Fruit fly (Drosophila melanogaster): ENCODE results near the gene Gbeta13F.

Gene Gbeta13F

dm6 chrX:15887247-15887616, 27.3 kb downstream of the Gbeta13F start, which contains the start of gene tay (continued):
- peak; percentile 74 for TF ChIP-seq CG12659 (GFP tag; optimal IDR thresholded peaks at IDR 0.05)
- TF ChIP-seq CG14965 (GFP tag; optimal IDR thresholded peaks at IDR 0.05; ENCODE audit: borderline replicate concordance) = no peak
- TF ChIP-seq stc (GFP tag; IDR thresholded peaks at IDR 0.05) = no peak
- TF ChIP-seq CG15479 (GFP tag; optimal IDR thresholded peaks at IDR 0.05) = no peak
- TF ChIP-seq CG10979 (tag; optimal IDR thresholded peaks at IDR 0.05) = no peak
- TF ChIP-seq Nf-YC (tag; optimal IDR thresholded peaks at IDR 0.05) = no peak
- no peak for TF ChIP-seq Six4 (GFP tag; optimal IDR thresholded peaks at IDR 0.05)
- TF ChIP-seq Awh (GFP tag; IDR thresholded peaks at IDR 0.05) = no peak
- TF ChIP-seq pros (GFP tag; optimal IDR thresholded peaks at IDR 0.05) = no peak
- no peak for TF ChIP-seq mirr (GFP tag; optimal IDR thresholded peaks at IDR 0.05)
- no peak for TF ChIP-seq en (GFP tag; optimal IDR thresholded peaks at IDR 0.05)
- TF ChIP-seq CG12391 (tag; optimal IDR thresholded peaks at IDR 0.05) = no peak
- TF ChIP-seq oc (tag; optimal IDR thresholded peaks at IDR 0.05) = no peak
- TF ChIP-seq Taf1 (GFP tag; IDR thresholded peaks at IDR 0.05) = no peak
- TF ChIP-seq CG8924 (tag; optimal IDR thresholded peaks at IDR 0.05) = no peak
- TF ChIP-seq Dp (GFP tag; optimal IDR thresholded peaks at IDR 0.05) = peak; percentile 6
- no peak for TF ChIP-seq dm (GFP tag; optimal IDR thresholded peaks at IDR 0.05)
- no peak for TF ChIP-seq prd (optimal IDR thresholded peaks at IDR 0.05)
- no peak for TF ChIP-seq prd (GFP tag; IDR thresholded peaks at IDR 0.05)
- no peak for TF ChIP-seq fu2 (GFP tag; optimal IDR thresholded peaks at IDR 0.05)
- no peak for TF ChIP-seq CG12942 (GFP tag; optimal IDR thresholded peaks at IDR 0.05)
- no peak for TF ChIP-seq sim (GFP tag; IDR thresholded peaks at IDR 0.05)
- peak; percentile 83 for TF ChIP-seq Med (GFP tag)
- no peak for TF ChIP-seq seq (GFP tag; IDR thresholded peaks at IDR 0.05)
- TF ChIP-seq pb (GFP tag; optimal IDR thresholded peaks at IDR 0.05) = no peak
- peak; percentile 49 for TF ChIP-seq unc-4 (GFP tag; IDR thresholded peaks at IDR 0.05; ENCODE audit: partially characterized antibody)
- no peak for TF ChIP-seq CG10366 (GFP tag; IDR thresholded peaks at IDR 0.05)
- TF ChIP-seq BtbVII (GFP tag; optimal IDR thresholded peaks at IDR 0.05) = no peak
- no peak for TF ChIP-seq fd64A (GFP tag; optimal IDR thresholded peaks at IDR 0.05)
- peak; percentile 29 for TF ChIP-seq phol (tag; optimal IDR thresholded peaks at IDR 0.05)
- TF ChIP-seq wdn (GFP tag; IDR thresholded peaks at IDR 0.05) = no peak
- TF ChIP-seq inv (GFP tag; IDR thresholded peaks at IDR 0.05; ENCODE audit: partially characterized antibody) = peak; percentile 57; the same call in 1 of the 2 replicates
- no peak for TF ChIP-seq Fer2 (tag; optimal IDR thresholded peaks at IDR 0.05)
- no peak for TF ChIP-seq Drgx (GFP tag; IDR thresholded peaks at IDR 0.05)
- no peak for TF ChIP-seq sisA (GFP tag; IDR thresholded peaks at IDR 0.05)
- TF ChIP-seq CG12071 (GFP tag; optimal IDR thresholded peaks at IDR 0.05) = no peak
- TF ChIP-seq rib (GFP tag; IDR thresholded peaks at IDR 0.05) = no peak
- no peak for TF ChIP-seq croc (GFP tag; conservative IDR thresholded peaks at IDR 0.05)
- no peak for TF ChIP-seq toy (GFP tag; IDR thresholded peaks at IDR 0.05)
- TF ChIP-seq Stat92E (GFP tag; optimal IDR thresholded peaks at IDR 0.05) = no peak
- no peak for TF ChIP-seq Dbx (GFP tag; IDR thresholded peaks at IDR 0.05)
- TF ChIP-seq Hr51 (GFP tag; optimal IDR thresholded peaks at IDR 0.05) = no peak
- TF ChIP-seq MESR4 (GFP tag; optimal IDR thresholded peaks at IDR 0.05) = peak; percentile 37
- TF ChIP-seq slou (GFP tag; optimal IDR thresholded peaks at IDR 0.05) = peak; percentile 1
- no peak for TF ChIP-seq CG15011 (GFP tag; optimal IDR thresholded peaks at IDR 0.05)
- TF ChIP-seq CG15073 (GFP tag; optimal IDR thresholded peaks at IDR 0.05) = no peak
- TF ChIP-seq Xrp1 (GFP tag; IDR thresholded peaks at IDR 0.05) = no peak
- no peak for TF ChIP-seq Gsc (GFP tag; IDR thresholded peaks at IDR 0.05)
- 0 out of 2 replicates have a peak, but pooled peaks have one; percentile 11 for TF ChIP-seq al (GFP tag; IDR thresholded peaks at IDR 0.05)
- peak; percentile 9 for TF ChIP-seq CG2120 (GFP tag; optimal IDR thresholded peaks at IDR 0.05)
- TF ChIP-seq CG13775 (GFP tag; optimal IDR thresholded peaks at IDR 0.05) = no peak
- no peak for TF ChIP-seq otp (GFP tag; IDR thresholded peaks at IDR 0.05)

All from whole organism, embryonic.